Worm (Caenorhabditis elegans) whole organism, L1 larva: ENCODE data around the gene pqn-67.

ENCODE experiments used
- C16A3.4 ChIP-seq: fragments of 150-350 bp; optimal IDR thresholded peaks from 2 replicates; lab custom pipeline; 2014; ENCODE audit warnings: missing biosample characterization, missing genetic modification characterization
- C34B4.2 ChIP-seq: sonication (generic microtip); optimal IDR thresholded peaks from 2 replicates; lab custom pipeline; 2017; ENCODE audit warnings: mild to moderate bottlenecking, missing genetic modification characterization, missing compliant biosample characterization
- F16B12.6 ChIP-seq: fragments of 150-350 bp; optimal IDR thresholded peaks from 2 replicates; lab custom pipeline; 2014; ENCODE audit warnings: missing biosample characterization, missing genetic modification characterization
- aha-1 ChIP-seq: fragments of 150-350 bp; optimal IDR thresholded peaks from 2 replicates; lab custom pipeline; 2014; ENCODE audit warnings: missing biosample characterization, missing genetic modification characterization
- alr-1 ChIP-seq: fragments of 200-800 bp; sonication (Bioruptor generic); optimal IDR thresholded peaks from 2 replicates; lab custom pipeline; 2018; ENCODE audit warnings: borderline replicate concordance, mild to moderate bottlenecking, missing genetic modification characterization, missing compliant biosample characterization
- aly-2 ChIP-seq: fragments of 150-350 bp; optimal IDR thresholded peaks from 2 replicates; lab custom pipeline; 2014; ENCODE audit warnings: missing biosample characterization, missing genetic modification characterization
- blmp-1 ChIP-seq: fragments of 150-350 bp; optimal IDR thresholded peaks from 2 replicates; lab custom pipeline; 2014; ENCODE audit warnings: missing biosample characterization, missing genetic modification characterization
- ceh-63 ChIP-seq: fragments of 200-800 bp; sonication (Bioruptor generic); optimal IDR thresholded peaks from 2 replicates; lab custom pipeline; 2018; ENCODE audit warnings: mild to moderate bottlenecking, missing genetic modification characterization, missing compliant biosample characterization
- ceh-8 ChIP-seq: fragments of 200-800 bp; sonication (Bioruptor generic); optimal IDR thresholded peaks from 2 replicates; lab custom pipeline; 2018; ENCODE audit warnings: mild to moderate bottlenecking, missing genetic modification characterization, moderate library complexity, missing compliant biosample characterization
- ceh-82 ChIP-seq, 3 experiments: fragments of 150-350 bp in 1 of 3; sonication (generic microtip) in 2 of 3; optimal IDR thresholded peaks; 2 replicates each; lab custom pipeline; 2014 to 2017; ENCODE audit warnings: missing biosample characterization in 3 of 3, missing genetic modification characterization in 3 of 3
- ceh-88 ChIP-seq: fragments of 200-800 bp; sonication (Bioruptor generic); IDR thresholded peaks from 2 replicates; pipeline ENCODE4 v1.3.6; 2022; ENCODE audit warnings: missing genetic modification characterization, missing compliant biosample characterization
- ceh-90 ChIP-seq: sonication (generic microtip); optimal IDR thresholded peaks from 2 replicates; lab custom pipeline; 2016; ENCODE audit warnings: missing genetic modification characterization, missing compliant biosample characterization
- dsc-1 ChIP-seq: sonication (generic microtip); optimal IDR thresholded peaks from 2 replicates; lab custom pipeline; 2016; ENCODE audit warnings: mild to moderate bottlenecking, missing genetic modification characterization, missing compliant biosample characterization
- elt-2 ChIP-seq: sonication (generic microtip); optimal IDR thresholded peaks from 2 replicates; lab custom pipeline; 2016; ENCODE audit warnings: missing genetic modification characterization, mild to moderate bottlenecking, inconsistent platforms, missing compliant biosample characterization, missing genetic modification reagents
- elt-3 ChIP-seq, 6 experiments: fragments of 150-350 bp in 1 of 6; sonication (generic microtip); optimal IDR thresholded peaks; 2 replicates each; lab custom pipeline; 2017 to 2018; ENCODE audit warnings: missing biosample characterization in 6 of 6, missing genetic modification characterization in 6 of 6, inconsistent platforms in 1 of 6
- fkh-10 ChIP-seq: sonication (generic microtip); optimal IDR thresholded peaks from 2 replicates; lab custom pipeline; 2017; ENCODE audit warnings: missing biosample characterization, missing genetic modification reagents, missing genetic modification characterization
- fos-1 ChIP-seq: fragments of 150-350 bp; optimal IDR thresholded peaks from 2 replicates; lab custom pipeline; 2014; ENCODE audit warnings: missing biosample characterization, missing genetic modification characterization
- hlh-17 ChIP-seq: fragments of 200-800 bp; sonication (Bioruptor generic); optimal IDR thresholded peaks from 2 replicates; lab custom pipeline; 2018; ENCODE audit warnings: missing genetic modification characterization, mild to moderate bottlenecking, missing compliant biosample characterization, moderate library complexity, borderline replicate concordance
- hpl-2 ChIP-seq: fragments of 150-350 bp; optimal IDR thresholded peaks from 2 replicates; lab custom pipeline; 2014; ENCODE audit warnings: missing biosample characterization, missing genetic modification reagents, missing genetic modification characterization
- irx-1 ChIP-seq: sonication (generic microtip); optimal IDR thresholded peaks from 2 replicates; lab custom pipeline; 2016; ENCODE audit warnings: missing genetic modification characterization, missing compliant biosample characterization
- jun-1 ChIP-seq: fragments of 150-350 bp; optimal IDR thresholded peaks from 2 replicates; lab custom pipeline; 2014; ENCODE audit warnings: missing biosample characterization, missing genetic modification reagents, missing genetic modification characterization
- lin-14 ChIP-seq: fragments of 200-800 bp; sonication (Bioruptor generic); optimal IDR thresholded peaks from 2 replicates; lab custom pipeline; 2018; ENCODE audit warnings: mild to moderate bottlenecking, missing genetic modification characterization, moderate library complexity, missing compliant biosample characterization
- lin-15B ChIP-seq: fragments of 150-350 bp; sonication (generic microtip); optimal IDR thresholded peaks from 3 replicates; lab custom pipeline; 2014; ENCODE audit warnings: missing biosample characterization, missing genetic modification characterization
- lir-3 ChIP-seq: sonication (generic microtip); optimal IDR thresholded peaks from 2 replicates; lab custom pipeline; 2016; ENCODE audit warnings: mild to moderate bottlenecking, missing genetic modification characterization, moderate library complexity, missing compliant biosample characterization; ENCODE audit not compliant: poor library complexity
- lsy-2 ChIP-seq, 2 experiments: fragments of 150-350 bp; optimal IDR thresholded peaks; 2 replicates each; lab custom pipeline; 2014; ENCODE audit warnings: missing biosample characterization in 2 of 2, missing genetic modification characterization in 2 of 2
- mab-9 ChIP-seq: fragments of 200-800 bp; sonication (Bioruptor generic); IDR thresholded peaks from 2 replicates; pipeline ENCODE4 v1.3.6; 2022; ENCODE audit warnings: missing genetic modification reagents, missing genetic modification characterization, missing compliant biosample characterization
- mdl-1 ChIP-seq, 2 experiments: fragments of 150-350 bp; optimal IDR thresholded peaks; 2 replicates each; lab custom pipeline; 2014 to 2017; ENCODE audit warnings: missing biosample characterization in 2 of 2, missing genetic modification characterization in 2 of 2, inconsistent platforms in 1 of 2
- mef-2 ChIP-seq: fragments of 150-350 bp; optimal IDR thresholded peaks from 2 replicates; lab custom pipeline; 2014; ENCODE audit warnings: missing biosample characterization, missing genetic modification characterization
- mep-1 ChIP-seq: fragments of 150-350 bp; optimal IDR thresholded peaks from 2 replicates; lab custom pipeline; 2014; ENCODE audit warnings: missing biosample characterization, missing genetic modification characterization
- nhr-12 ChIP-seq: sonication (generic microtip); optimal IDR thresholded peaks from 2 replicates; lab custom pipeline; 2017; ENCODE audit warnings: missing biosample characterization, missing genetic modification characterization
- nhr-19 ChIP-seq: fragments of 200-800 bp; sonication (Bioruptor generic); conservative IDR thresholded peaks from 2 replicates; pipeline ENCODE4 v1.3.6; 2022; ENCODE audit warnings: missing genetic modification characterization, missing compliant biosample characterization
- nhr-20 ChIP-seq: sonication (generic microtip); optimal IDR thresholded peaks from 2 replicates; lab custom pipeline; 2016; ENCODE audit warnings: mild to moderate bottlenecking, missing genetic modification characterization, missing compliant biosample characterization
- nhr-237 ChIP-seq: fragments of 150-350 bp; optimal IDR thresholded peaks from 2 replicates; lab custom pipeline; 2014; ENCODE audit warnings: missing biosample characterization, missing genetic modification characterization
- nhr-28 ChIP-seq: fragments of 150-350 bp; optimal IDR thresholded peaks from 2 replicates; lab custom pipeline; 2014; ENCODE audit warnings: missing biosample characterization, missing genetic modification characterization
- nhr-47 ChIP-seq: sonication (generic microtip); optimal IDR thresholded peaks from 2 replicates; lab custom pipeline; 2016; ENCODE audit warnings: mild to moderate bottlenecking, missing genetic modification characterization, moderate library complexity, missing compliant biosample characterization
- nhr-76 ChIP-seq: sonication (generic microtip); optimal IDR thresholded peaks from 2 replicates; lab custom pipeline; 2017; ENCODE audit warnings: missing biosample characterization, missing genetic modification characterization
- nhr-84 ChIP-seq: sonication (generic microtip); optimal IDR thresholded peaks from 2 replicates; lab custom pipeline; 2017; ENCODE audit warnings: missing biosample characterization, missing genetic modification characterization
- nhr-85 ChIP-seq: sonication (generic microtip); peaks from one replicate; lab custom pipeline; 2016; ENCODE audit warnings: missing genetic modification characterization, inconsistent platforms, missing compliant biosample characterization
- nhr-90 ChIP-seq: sonication (generic microtip); optimal IDR thresholded peaks from 2 replicates; lab custom pipeline; 2016; ENCODE audit warnings: mild to moderate bottlenecking, missing genetic modification characterization, missing compliant biosample characterization; ENCODE audit not compliant: poor library complexity
- pag-3 ChIP-seq: sonication (generic microtip); optimal IDR thresholded peaks from 2 replicates; lab custom pipeline; 2017; ENCODE audit warnings: missing genetic modification characterization, mild to moderate bottlenecking, missing compliant biosample characterization, antibody characterized with exemption, borderline replicate concordance; ENCODE audit not compliant: insufficient read depth
- rnt-1 ChIP-seq: sonication (generic microtip); optimal IDR thresholded peaks from 2 replicates; lab custom pipeline; 2016; ENCODE audit warnings: mild to moderate bottlenecking, missing genetic modification characterization, moderate library complexity, missing compliant biosample characterization
- skn-1 ChIP-seq: fragments of 150-350 bp; optimal IDR thresholded peaks from 2 replicates; lab custom pipeline; 2014; ENCODE audit warnings: missing biosample characterization, missing genetic modification characterization
- snu-23 ChIP-seq: sonication (generic microtip); optimal IDR thresholded peaks from 2 replicates; lab custom pipeline; 2016; ENCODE audit warnings: missing genetic modification characterization, missing compliant biosample characterization
- sox-4 ChIP-seq: sonication (generic microtip); optimal IDR thresholded peaks from 2 replicates; lab custom pipeline; 2016; ENCODE audit warnings: missing genetic modification characterization, missing compliant biosample characterization
- sup-37 ChIP-seq: fragments of 200-800 bp; sonication (Bioruptor generic); optimal IDR thresholded peaks from 2 replicates; lab custom pipeline; 2018; ENCODE audit warnings: mild to moderate bottlenecking, missing genetic modification characterization, missing compliant biosample characterization
- tlp-1 ChIP-seq: fragments of 150-350 bp; optimal IDR thresholded peaks from 2 replicates; lab custom pipeline; 2014; ENCODE audit warnings: missing biosample characterization, missing genetic modification characterization
- unc-130 ChIP-seq: fragments of 150-350 bp; optimal IDR thresholded peaks from 2 replicates; lab custom pipeline; 2017; ENCODE audit warnings: missing biosample characterization, missing genetic modification characterization, inconsistent platforms
- unc-86 ChIP-seq: sonication (generic microtip); optimal IDR thresholded peaks from 2 replicates; lab custom pipeline; 2016; ENCODE audit warnings: missing genetic modification characterization, missing compliant biosample characterization
- xbp-1 ChIP-seq: sonication (generic microtip); optimal IDR thresholded peaks from 2 replicates; lab custom pipeline; 2016; ENCODE audit warnings: missing genetic modification characterization, missing compliant biosample characterization
- zag-1 ChIP-seq: fragments of 150-350 bp; optimal IDR thresholded peaks from 2 replicates; lab custom pipeline; 2014; ENCODE audit warnings: missing biosample characterization, missing genetic modification characterization
- zip-4 ChIP-seq: fragments of 200-800 bp; sonication (Bioruptor generic); optimal IDR thresholded peaks from 2 replicates; lab custom pipeline; 2018; ENCODE audit warnings: mild to moderate bottlenecking, missing genetic modification characterization, moderate library complexity, missing compliant biosample characterization
- ztf-4 ChIP-seq: fragments of 150-350 bp; optimal IDR thresholded peaks from 2 replicates; lab custom pipeline; 2014; ENCODE audit warnings: missing biosample characterization, missing genetic modification characterization

pqn-67 gene

DNA sequence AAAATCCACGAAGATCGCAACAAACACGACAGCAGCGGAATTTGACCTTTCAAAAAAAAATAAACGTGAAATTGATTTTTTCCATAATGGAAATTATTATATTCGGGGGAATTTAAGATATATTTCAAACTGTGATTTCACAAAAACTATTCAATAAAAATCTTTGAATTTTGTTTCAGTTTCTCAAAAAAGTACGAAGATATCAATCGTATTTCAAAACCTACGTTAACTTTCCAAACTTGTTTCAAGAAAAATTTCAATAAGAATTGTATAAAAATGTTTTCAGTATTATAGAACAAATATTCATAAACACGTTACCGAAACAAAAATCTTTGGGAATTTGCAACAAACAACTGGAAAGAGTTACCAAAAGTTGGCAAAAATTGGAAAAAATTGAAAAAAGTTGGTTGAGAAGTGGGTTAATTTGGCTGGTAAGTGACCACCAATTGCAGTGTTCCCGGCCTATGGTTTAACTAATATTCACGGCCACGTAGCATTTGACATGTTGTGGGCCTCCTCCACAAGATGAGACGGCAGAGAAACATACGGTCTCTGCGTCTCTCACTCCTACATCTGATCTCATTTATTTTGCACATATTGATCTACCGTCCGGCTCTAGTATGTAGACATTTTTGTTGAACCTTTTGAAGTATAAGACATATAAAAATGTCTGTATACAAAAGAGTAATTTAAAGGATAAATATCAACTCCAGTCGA, 26.7 kb downstream of the pqn-67 start, which contains the start of the genes T16G1.9 and T16G1.18 (continued):
- TF ChIP-seq mdl-1 (tag; optimal IDR thresholded peaks at IDR 0.05; lab: Kevin White, UChicago) (no peak), snu-23 (GFP tag; lab: Kevin White, UChicago) (peak; percentile 56), nhr-237 (tag; lab: Kevin White, UChicago) (no peak), lir-3 (no peak), irx-1 (tag; lab: Kevin White, UChicago) (no peak), sup-37 (GFP tag; lab: Kevin White, UChicago) (no peak), jun-1 (tag; lab: Kevin White, UChicago) (no peak), sox-4 (tag; lab: Kevin White, UChicago) (no peak), rnt-1 (tag; lab: Kevin White, UChicago) (peak; percentile 27), dsc-1 (tag; lab: Kevin White, UChicago) (no peak), ceh-88 (GFP tag; lab: Robert Waterston, UW) (no peak), nhr-28 (tag; lab: Kevin White, UChicago) (no peak), lin-14 (GFP tag; lab: Kevin White, UChicago) (peak; percentile 77), nhr-85 (tag; lab: Kevin White, UChicago) (no peak), hlh-17 (no peak), fkh-10 (GFP tag; lab: Kevin White, UChicago) (no peak), aly-2 (no peak), ceh-8 (GFP tag; lab: Kevin White, UChicago) (no peak), lin-15B (tag; lab: Kevin White, UChicago) (peak; percentile 12), tlp-1 (tag; lab: Kevin White, UChicago) (no peak), blmp-1 (no peak), skn-1 (tag; lab: Kevin White, UChicago) (no peak), F16B12.6 (tag; lab: Kevin White, UChicago) (peak; percentile 7), mef-2 (tag; lab: Kevin White, UChicago) (no peak), unc-130 (tag; lab: Kevin White, UChicago) (no peak), nhr-90 (tag; lab: Kevin White, UChicago) (no peak), nhr-47 (tag; lab: Kevin White, UChicago) (peak; percentile 24), C16A3.4 (peak; percentile 9), xbp-1 (peak; percentile 36), ceh-82 (tag; optimal IDR thresholded peaks at IDR 0.05; lab: Kevin White, UChicago) (peak in 2 of 3 experiments; percentile 21 to 47), mab-9 (GFP tag; lab: Robert Waterston, UW) (no peak), mep-1 (tag; lab: Kevin White, UChicago) (peak; percentile 43), ceh-90 (no peak), pag-3 (no peak), zag-1 (no peak), fos-1 (no peak), zip-4 (GFP tag; lab: Kevin White, UChicago) (no peak), hpl-2 (GFP tag; lab: Kevin White, UChicago) (no peak), nhr-76 (no peak), nhr-20 (tag; lab: Kevin White, UChicago) (peak; percentile 25), C34B4.2 (no peak), ztf-4 (tag; lab: Kevin White, UChicago) (no peak), unc-86 (tag; lab: Kevin White, UChicago) (no peak), nhr-84 (tag; lab: Kevin White, UChicago) (no peak), alr-1 (no peak), aha-1 (tag; lab: Kevin White, UChicago) (no peak), nhr-19 (GFP tag; lab: Robert Waterston, UW) (peak; percentile 27; the same call in 1 of the 2 replicates), nhr-12 (no peak), elt-3 (tag; optimal IDR thresholded peaks at IDR 0.05; lab: Kevin White, UChicago) (peak in 1 of 6 experiments; percentile 6), lsy-2 (tag; optimal IDR thresholded peaks at IDR 0.05; lab: Kevin White, UChicago) (peak; percentile 41 to 67), elt-2 (tag; lab: Kevin White, UChicago) (no peak), ceh-63 (no peak)
